Fruit fly (Drosophila melanogaster) whole organism, wandering third instar larva: ENCODE data around the gene obst-E.

ENCODE experiments used
- dmrt93B ChIP-seq: fragments of 200-800 bp; sonication (Bioruptor generic); optimal IDR thresholded peaks from 2 replicates; lab custom pipeline; 2018; ENCODE audit warnings: missing biosample characterization, mild to moderate bottlenecking, missing genetic modification characterization
- ey ChIP-seq: fragments of 200-800 bp; sonication (Bioruptor generic); optimal IDR thresholded peaks from 2 replicates; lab custom pipeline; 2016; ENCODE audit warnings: missing biosample characterization, missing genetic modification characterization
- jim ChIP-seq: fragments of 175-275, 200-325 bp; sonication (Bioruptor generic); optimal IDR thresholded peaks from 2 replicates; lab custom pipeline; 2016; ENCODE audit warnings: missing biosample characterization, mild to moderate bottlenecking, missing genetic modification characterization
- psq ChIP-seq: fragments of 200-800 bp; sonication (Bioruptor generic); optimal IDR thresholded peaks from 3 replicates; lab custom pipeline; 2017; ENCODE audit warnings: missing biosample characterization, mild to moderate bottlenecking, missing genetic modification characterization, moderate library complexity
- usp ChIP-seq: fragments of >200 bp; optimal IDR thresholded peaks from 2 replicates; lab custom pipeline; 2017; ENCODE audit warnings: missing biosample characterization, missing genetic modification characterization

DNA sequence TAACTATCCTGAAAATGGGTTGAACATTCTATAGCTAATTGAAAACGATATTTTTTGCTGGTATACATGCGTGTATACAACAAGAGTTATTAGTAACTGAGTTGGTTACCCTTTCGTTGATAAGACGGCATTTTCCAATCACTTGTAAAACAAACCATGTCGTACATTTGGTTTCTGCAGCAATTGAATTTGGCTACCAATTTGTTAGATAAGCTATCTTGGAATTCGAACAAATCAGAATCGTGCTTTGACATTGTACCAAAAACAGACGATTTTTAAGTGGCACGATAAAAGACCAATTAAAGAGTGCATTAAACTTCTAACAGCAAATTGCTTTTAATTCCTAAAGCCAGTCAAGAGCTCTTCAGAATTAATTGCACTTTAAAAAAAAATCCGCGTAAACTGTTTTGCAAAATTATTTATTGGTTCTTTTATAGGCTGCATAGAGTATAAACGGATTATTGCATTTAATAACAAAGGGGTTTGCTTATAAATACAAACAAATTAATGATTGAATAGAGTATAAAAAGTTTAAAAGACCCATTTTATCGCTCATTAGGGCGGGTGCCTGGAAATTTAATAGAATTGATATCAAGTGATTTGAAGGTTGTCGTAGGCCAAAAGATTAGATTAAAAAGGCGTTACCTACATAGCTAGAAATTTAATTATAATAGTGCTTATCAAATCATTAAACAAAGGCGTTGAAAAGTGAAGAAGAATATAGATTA is 25.0 kb upstream of the obst-E start:
- TF ChIP-seq usp (GFP tag; lab: Kevin White, UChicago) = no peak
- no peak for TF ChIP-seq dmrt93B (GFP tag; lab: Kevin White, UChicago)
- TF ChIP-seq ey (GFP tag; lab: Kevin White, UChicago) = no peak
- no peak for TF ChIP-seq psq (GFP tag; lab: Kevin White, UChicago)
- no peak for TF ChIP-seq jim
